ENCODE assay signal across 3 fruit fly cellular contexts in the genomic region with DNA sequence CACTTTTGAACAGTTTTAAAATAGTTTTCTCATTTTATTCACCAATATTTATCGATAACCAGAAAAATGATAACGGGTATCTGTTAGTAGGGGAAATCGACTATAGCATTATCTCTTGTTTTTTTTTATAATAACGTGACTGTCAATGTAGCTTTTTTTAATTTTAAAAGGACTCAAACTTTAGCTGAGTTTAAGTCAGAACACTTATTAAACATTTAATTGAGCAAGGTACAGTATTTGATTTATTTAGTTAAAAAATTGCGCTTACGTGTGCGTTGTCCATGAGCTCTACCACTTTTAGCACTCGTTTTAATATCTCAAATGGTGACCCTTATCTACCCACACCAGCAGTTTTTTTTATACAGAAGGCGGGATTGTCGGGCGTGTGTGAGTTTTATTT.
TF ChIP-seq lines count a peak whose summit lies in the region.

No protein-coding gene starts in this region.

- TF ChIP-seq CTCF in whole organism, embryonic (GFP tag; optimal IDR thresholded peaks at IDR 0.05; lab: Kevin White, UChicago) = no peak

TF ChIP-seq in whole organism, adult, 20 proteins besides CTCF, POLR2A, EP300 and RAD21:
- peak; percentile 13 for TF ChIP-seq tj (GFP tag; optimal IDR thresholded peaks at IDR 0.05; lab: Kevin White, UChicago)
- TF ChIP-seq pad (GFP tag; optimal IDR thresholded peaks at IDR 0.05; lab: Kevin White, UChicago) = no peak
- peak; percentile 30 for TF ChIP-seq CG14711 (tag; optimal IDR thresholded peaks at IDR 0.05; lab: Kevin White, UChicago)
TF ChIP-seq in whole organism, adult: peak in this region for 2.

TF ChIP-seq in whole organism, embryonic, 481 proteins besides CTCF, POLR2A, EP300 and RAD21:
- TF ChIP-seq CG3995 (GFP tag; optimal IDR thresholded peaks at IDR 0.05; lab: Kevin White, UChicago) = peak; percentile 91
- no peak for TF ChIP-seq CG10366 (GFP tag; IDR thresholded peaks at IDR 0.05; lab: Robert Waterston, UW)
- TF ChIP-seq CG30020 (tag; optimal IDR thresholded peaks at IDR 0.05; lab: Kevin White, UChicago) = peak; percentile 9
- TF ChIP-seq MESR4 (GFP tag; optimal IDR thresholded peaks at IDR 0.05; lab: Kevin White, UChicago) = no peak
- no peak for TF ChIP-seq CG7987 (GFP tag; optimal IDR thresholded peaks at IDR 0.05; lab: Kevin White, UChicago)
- TF ChIP-seq Stat92E (GFP tag; optimal IDR thresholded peaks at IDR 0.05; lab: Kevin White, UChicago) = peak in 1 of 3 experiments; percentile 9
- TF ChIP-seq Med (GFP tag; lab: Kevin White, UChicago) = peak; percentile 17
- TF ChIP-seq Poxn (GFP tag; IDR thresholded peaks at IDR 0.05; lab: Robert Waterston, UW) = no peak
- TF ChIP-seq crol (GFP tag; IDR thresholded peaks at IDR 0.05; lab: Robert Waterston, UW) = no peak
- TF ChIP-seq HLH4C (GFP tag; IDR thresholded peaks at IDR 0.05; lab: Robert Waterston, UW; ENCODE audit: partially characterized antibody) = 0 out of 3 replicates have a peak, but pooled peaks have one; percentile 15
- TF ChIP-seq row (GFP tag; IDR thresholded peaks at IDR 0.05; lab: Robert Waterston, UW) = peak; percentile 45; the same call in 1 of the 3 replicates

TF ChIP-seq in whole organism, prepupa, 60 proteins besides CTCF, POLR2A, EP300 and RAD21:
- peak; percentile 6 for TF ChIP-seq Eip78C (GFP tag; lab: Kevin White, UChicago)
- no peak for TF ChIP-seq Hr38 (GFP tag; optimal IDR thresholded peaks at IDR 0.05; lab: Kevin White, UChicago)
- TF ChIP-seq OdsH (GFP tag; optimal IDR thresholded peaks at IDR 0.05; lab: Kevin White, UChicago) = no peak
- TF ChIP-seq Gug (GFP tag; IDR thresholded peaks at IDR 0.05; lab: Robert Waterston, UW) = no peak
- TF ChIP-seq CG3032 (tag; optimal IDR thresholded peaks at IDR 0.05; lab: Kevin White, UChicago) = no peak
